Fruit fly (Drosophila melanogaster) whole organism, embryonic: ENCODE data around the gene Polr2D.

Experiments used
- Abd-B ChIP-seq: fragments of 200-800 bp; sonication (Bioruptor generic); optimal IDR thresholded peaks from 2 replicates; lab custom pipeline; 2018; ENCODE audit warnings: missing biosample characterization, mild to moderate bottlenecking, missing genetic modification characterization, moderate library complexity
- Adf1 ChIP-seq: fragments of 200-800 bp; sonication (Bioruptor generic); IDR thresholded peaks from 2 replicates; pipeline ENCODE4 v1.3.6; 2022; ENCODE audit warnings: missing biosample characterization, missing genetic modification characterization
- Awh ChIP-seq: fragments of 200-800 bp; sonication (Bioruptor generic); IDR thresholded peaks from 2 replicates; pipeline ENCODE4, ENCODE4 v1.3.6; 2022; ENCODE audit warnings: missing biosample characterization, missing genetic modification characterization
- BEAF-32 ChIP-seq: fragments of 200-800 bp; sonication (Bioruptor generic); optimal IDR thresholded peaks from 3 replicates; lab custom pipeline; 2017; ENCODE audit warnings: missing biosample characterization, missing genetic modification characterization, mild to moderate bottlenecking, moderate library complexity, missing genetic modification reagents
- Bteb2 ChIP-seq: fragments of 200-800 bp; sonication (Bioruptor generic); optimal IDR thresholded peaks from 2 replicates; lab custom pipeline; 2016; ENCODE audit warnings: missing biosample characterization, missing genetic modification characterization
- CG10209 ChIP-seq: fragments of 200-800 bp; sonication (Bioruptor generic); optimal IDR thresholded peaks from 3 replicates; lab custom pipeline; 2017; ENCODE audit warnings: missing biosample characterization, mild to moderate bottlenecking, missing genetic modification characterization, missing genetic modification reagents
- CG11398 ChIP-seq: fragments of 200-800 bp; sonication (Bioruptor generic); optimal IDR thresholded peaks from 2 replicates; lab custom pipeline; 2016; ENCODE audit warnings: missing biosample characterization, missing genetic modification characterization
- CG12071 ChIP-seq: fragments of 200-800 bp; sonication (Bioruptor generic); optimal IDR thresholded peaks from 3 replicates; lab custom pipeline; 2018; ENCODE audit warnings: missing biosample characterization, mild to moderate bottlenecking, missing genetic modification characterization
- CG1233 ChIP-seq: fragments of 200-800 bp; sonication (Bioruptor generic); optimal IDR thresholded peaks from 4 replicates; lab custom pipeline; 2018; ENCODE audit warnings: missing biosample characterization, mild to moderate bottlenecking, missing genetic modification characterization
- CG14050 ChIP-seq: fragments of 200-800 bp; sonication (Bioruptor generic); IDR thresholded peaks from 3 replicates; pipeline ENCODE4 v1.3.6; 2022; ENCODE audit warnings: missing biosample characterization, missing genetic modification characterization
- CG15073 ChIP-seq: fragments of 200-800 bp; sonication (Bioruptor generic); optimal IDR thresholded peaks from 2 replicates; lab custom pipeline; 2016; ENCODE audit warnings: missing biosample characterization, missing genetic modification characterization
- CG16779 ChIP-seq: fragments of 200-800 bp; sonication (Bioruptor generic); IDR thresholded peaks from 2 replicates; pipeline ENCODE4 v1.3.6; 2022; ENCODE audit warnings: missing biosample characterization, missing genetic modification characterization
- CG17568 ChIP-seq: fragments of 200-800 bp; sonication (Bioruptor generic); optimal IDR thresholded peaks from 2 replicates; lab custom pipeline; 2018; ENCODE audit warnings: missing biosample characterization, mild to moderate bottlenecking, missing genetic modification characterization, moderate library complexity
- CG18011 ChIP-seq: fragments of 200-800 bp; sonication (Bioruptor generic); optimal IDR thresholded peaks from 2 replicates; lab custom pipeline; 2017; ENCODE audit warnings: missing biosample characterization, missing genetic modification characterization, mild to moderate bottlenecking, moderate library complexity, missing genotype
- CG18476 ChIP-seq: fragments of 200-800 bp; sonication (Bioruptor generic); optimal IDR thresholded peaks from 2 replicates; lab custom pipeline; 2016; ENCODE audit warnings: missing biosample characterization, mild to moderate bottlenecking, missing genetic modification characterization
- CG30020 ChIP-seq: fragments of 200-800 bp; optimal IDR thresholded peaks from 2 replicates; lab custom pipeline; 2019; ENCODE audit warnings: missing biosample characterization, mild to moderate bottlenecking, missing genetic modification characterization, moderate library complexity
- CG3726 ChIP-seq: fragments of 200-800 bp; sonication (Bioruptor generic); IDR thresholded peaks from 3 replicates; pipeline ENCODE4, ENCODE4 v1.3.6; 2022; ENCODE audit warnings: missing biosample characterization, missing genetic modification characterization
- CG4617 ChIP-seq: fragments of 200-800 bp; sonication (Bioruptor generic); optimal IDR thresholded peaks from 3 replicates; lab custom pipeline; 2016; ENCODE audit warnings: missing biosample characterization, missing genetic modification characterization, borderline replicate concordance
- CG6854 ChIP-seq: fragments of 200-800 bp; sonication (Bioruptor generic); optimal IDR thresholded peaks from 3 replicates; lab custom pipeline; 2017; ENCODE audit warnings: missing biosample characterization, mild to moderate bottlenecking, missing genetic modification characterization
- CG7786 ChIP-seq: fragments of 200-800 bp; sonication (Bioruptor generic); optimal IDR thresholded peaks from 2 replicates; lab custom pipeline; 2016; ENCODE audit warnings: missing biosample characterization, missing genetic modification characterization
- CG8359 ChIP-seq: fragments of 200-800 bp; sonication (Bioruptor generic); optimal IDR thresholded peaks from 2 replicates; lab custom pipeline; 2017; ENCODE audit warnings: missing biosample characterization, mild to moderate bottlenecking, missing genetic modification characterization, borderline replicate concordance
- CG9437 ChIP-seq: fragments of 200-800 bp; sonication (Bioruptor generic); optimal IDR thresholded peaks from 2 replicates; lab custom pipeline; 2018; ENCODE audit warnings: missing biosample characterization, mild to moderate bottlenecking, missing genetic modification characterization
- CG9817 ChIP-seq: fragments of 200-800 bp; sonication (Bioruptor generic); optimal IDR thresholded peaks from 2 replicates; lab custom pipeline; 2018; ENCODE audit warnings: missing biosample characterization, mild to moderate bottlenecking, missing genetic modification characterization, moderate library complexity
- Dip2 ChIP-seq: fragments of 200-800 bp; sonication (Bioruptor generic); IDR thresholded peaks from 2 replicates; pipeline ENCODE4 v1.3.6; 2022; ENCODE audit warnings: missing biosample characterization, missing genetic modification characterization
- E2f2 ChIP-seq: fragments of 200-800 bp; sonication (Bioruptor generic); IDR thresholded peaks from 2 replicates; pipeline ENCODE4 v1.3.6; 2022; ENCODE audit warnings: missing biosample characterization, missing genetic modification characterization
- Ets97D ChIP-seq: fragments of 200-800 bp; sonication (Bioruptor generic); optimal IDR thresholded peaks from 3 replicates; lab custom pipeline; 2016; ENCODE audit warnings: missing biosample characterization, missing genetic modification characterization
- MTF-1 ChIP-seq: fragments of 200-800 bp; sonication (Bioruptor generic); optimal IDR thresholded peaks from 2 replicates; lab custom pipeline; 2018; ENCODE audit warnings: missing biosample characterization, mild to moderate bottlenecking, missing genetic modification characterization, borderline replicate concordance
- NC2β ChIP-seq: fragments of 200-800 bp; sonication (Bioruptor generic); optimal IDR thresholded peaks from 2 replicates; lab custom pipeline; 2016; ENCODE audit warnings: missing biosample characterization, missing genetic modification characterization
- NFAT ChIP-seq: fragments of 200-800 bp; sonication (Bioruptor generic); IDR thresholded peaks from 2 replicates; pipeline ENCODE4 v1.3.6; 2022; ENCODE audit warnings: missing biosample characterization, missing genetic modification characterization
- Spps ChIP-seq: fragments of 200-800 bp; sonication (Bioruptor generic); optimal IDR thresholded peaks from 2 replicates; lab custom pipeline; 2018; ENCODE audit warnings: missing biosample characterization, mild to moderate bottlenecking, missing genetic modification characterization
- Trl ChIP-seq, 3 experiments: fragments of >200 bp in 2 of 3; fragments of 200-800 bp in 1 of 3; sonication (Bioruptor generic) in 1 of 3; optimal IDR thresholded peaks; 2 replicates in 1 of 3; 3 replicates in 2 of 3; lab custom pipeline; 2016 to 2017; ENCODE audit warnings: missing biosample characterization in 1 of 3, missing genetic modification characterization in 1 of 3
- amos ChIP-seq: fragments of 200-800 bp; sonication (Bioruptor generic); IDR thresholded peaks from 2 replicates; pipeline ENCODE4 v1.3.6; 2022; ENCODE audit warnings: missing biosample characterization, missing genetic modification characterization; ENCODE audit not compliant: partially characterized antibody
- aop ChIP-seq: fragments of 200-800 bp; sonication (Bioruptor generic); IDR thresholded peaks from 2 replicates; pipeline ENCODE4 v1.3.6; 2022; ENCODE audit warnings: missing biosample characterization, missing genetic modification characterization
- bigmax ChIP-seq: fragments of 200-800 bp; sonication (Bioruptor generic); optimal IDR thresholded peaks from 2 replicates; lab custom pipeline; 2018; ENCODE audit warnings: missing biosample characterization, mild to moderate bottlenecking, missing genetic modification characterization
- cad ChIP-seq: fragments of >200 bp; optimal IDR thresholded peaks from 2 replicates; lab custom pipeline; 2017; ENCODE audit warnings: missing biosample characterization, missing genetic modification characterization
- chn ChIP-seq: fragments of 200-800 bp; sonication (Bioruptor generic); optimal IDR thresholded peaks from 2 replicates; lab custom pipeline; 2016; ENCODE audit warnings: missing biosample characterization, missing genetic modification characterization
- gce ChIP-seq: fragments of 200-800 bp; sonication (Bioruptor generic); IDR thresholded peaks from 3 replicates; pipeline ENCODE4 v1.3.6; 2022; ENCODE audit warnings: missing biosample characterization, missing genetic modification characterization
- hkb ChIP-seq, 2 experiments: fragments of 200-800 bp in 1 of 2; fragments of >200 bp in 1 of 2; sonication (Bioruptor generic) in 1 of 2; IDR thresholded peaks in 1 of 2; optimal IDR thresholded peaks in 1 of 2; 2 replicates each; pipeline versions ENCODE4 v1.3.6 to Lab custom; 2017 to 2022; ENCODE audit warnings: missing biosample characterization in 1 of 2, missing genetic modification characterization in 1 of 2
- lola ChIP-seq, 3 experiments: fragments of >200 bp in 2 of 3; fragments of 200-800 bp in 1 of 3; sonication (Bioruptor generic) in 1 of 3; optimal IDR thresholded peaks; 2 replicates each; lab custom pipeline; 2017 to 2019; ENCODE audit warnings: missing biosample characterization in 3 of 3, missing genetic modification characterization in 3 of 3, mild to moderate bottlenecking in 1 of 3, moderate library complexity in 1 of 3
- mam ChIP-seq: fragments of 200-800 bp; sonication (Bioruptor generic); optimal IDR thresholded peaks from 3 replicates; lab custom pipeline; 2016; ENCODE audit warnings: missing biosample characterization, missing genetic modification characterization
- mld ChIP-seq: fragments of 200-800 bp; sonication (Bioruptor generic); IDR thresholded peaks from 3 replicates; pipeline ENCODE4 v1.3.6; 2022; ENCODE audit warnings: missing biosample characterization, missing genetic modification characterization; ENCODE audit not compliant: partially characterized antibody
- nerfin-1 ChIP-seq: fragments of 200-800 bp; sonication (Bioruptor generic); optimal IDR thresholded peaks from 3 replicates; lab custom pipeline; 2019; ENCODE audit warnings: missing biosample characterization, mild to moderate bottlenecking, missing genetic modification characterization, moderate library complexity
- pfk ChIP-seq: fragments of 200-800 bp; sonication (Bioruptor generic); optimal IDR thresholded peaks from 2 replicates; lab custom pipeline; 2018; ENCODE audit warnings: missing biosample characterization, mild to moderate bottlenecking, missing genetic modification characterization, moderate library complexity
- ro ChIP-seq: fragments of 200-800 bp; sonication (Bioruptor generic); IDR thresholded peaks from 2 replicates; pipeline ENCODE4 v1.3.6; 2022; ENCODE audit warnings: missing biosample characterization, missing genetic modification characterization
- wdn ChIP-seq: fragments of 200-800 bp; sonication (Bioruptor generic); IDR thresholded peaks from 2 replicates; pipeline ENCODE4 v1.3.6; 2022; ENCODE audit warnings: missing biosample characterization, missing genetic modification characterization
- zen2 ChIP-seq: fragments of 200-800 bp; sonication (Bioruptor generic); IDR thresholded peaks from 3 replicates; pipeline ENCODE4 v1.3.6; 2022; ENCODE audit warnings: missing biosample characterization, missing genetic modification characterization; ENCODE audit not compliant: partially characterized antibody
- zf30C ChIP-seq: fragments of 200-800 bp; sonication (Bioruptor generic); optimal IDR thresholded peaks from 3 replicates; lab custom pipeline; 2018; ENCODE audit warnings: missing biosample characterization, mild to moderate bottlenecking, missing genetic modification characterization
- zfh2 ChIP-seq: fragments of 200-800 bp; sonication (Bioruptor generic); optimal IDR thresholded peaks from 2 replicates; lab custom pipeline; 2016; ENCODE audit warnings: missing biosample characterization, missing genetic modification characterization

Gene Polr2D

dm6 chr3R:18298900-18299321, 43.6 kb upstream of the Polr2D start, which contains the start of gene Dlc90F:
Gene Dlc90F, plus strand, starts transcription at chr3R:18299229.
- peak; percentile 22 for TF ChIP-seq CG18011 (GFP tag; lab: Kevin White, UChicago)
- 0 out of 2 replicates have a peak, but pooled peaks have one; percentile 47 for TF ChIP-seq amos (GFP tag; lab: Robert Waterston, UW)
- no peak; the same call in 2 of the 3 replicates for TF ChIP-seq gce (GFP tag; lab: Robert Waterston, UW)
- no peak for TF ChIP-seq CG8359 (GFP tag; lab: Kevin White, UChicago)
- no peak for TF ChIP-seq zf30C (GFP tag; lab: Kevin White, UChicago)
- no peak; the same call in 1 of the 2 replicates for TF ChIP-seq ro (GFP tag; lab: Robert Waterston, UW)
- TF ChIP-seq Spps (tag; lab: Kevin White, UChicago): no peak
- TF ChIP-seq wdn (GFP tag; lab: Robert Waterston, UW): peak; percentile 41
- no peak for TF ChIP-seq MTF-1 (GFP tag; lab: Kevin White, UChicago)
- TF ChIP-seq mld: no peak
- peak; percentile 94 for TF ChIP-seq hkb (optimal IDR thresholded peaks at IDR 0.05; lab: Kevin White, UChicago)
- peak; percentile 63; the same call in 1 of the 2 replicates for TF ChIP-seq hkb (GFP tag; IDR thresholded peaks at IDR 0.05; lab: Robert Waterston, UW)
- 0 out of 2 replicates have a peak, but pooled peaks have one; percentile 27 for TF ChIP-seq aop (GFP tag; lab: Robert Waterston, UW)
- TF ChIP-seq lola (GFP tag; optimal IDR thresholded peaks at IDR 0.05; lab: Kevin White, UChicago): peak in 1 of 3 experiments; percentile 74
- peak; percentile 72; the same call in 1 of the 3 replicates for TF ChIP-seq CG3726 (GFP tag; lab: Robert Waterston, UW)
- peak; percentile 40; the same call in 1 of the 3 replicates for TF ChIP-seq CG14050 (GFP tag; lab: Robert Waterston, UW)
- peak; percentile 54 for TF ChIP-seq CG10209 (GFP tag; lab: Kevin White, UChicago)
- peak; percentile 27 for TF ChIP-seq bigmax (GFP tag; lab: Kevin White, UChicago)
- peak; percentile 54; the same call in 1 of the 2 replicates for TF ChIP-seq E2f2
- TF ChIP-seq cad (GFP tag; lab: Kevin White, UChicago): no peak
- TF ChIP-seq Bteb2 (GFP tag; lab: Kevin White, UChicago): peak; percentile 46
- peak; percentile 86 for TF ChIP-seq CG9817 (tag; lab: Kevin White, UChicago)
- TF ChIP-seq CG17568 (GFP tag; lab: Kevin White, UChicago): no peak
- peak; percentile 85 for TF ChIP-seq mam (GFP tag; lab: Kevin White, UChicago)
- TF ChIP-seq CG30020 (tag; lab: Kevin White, UChicago): peak; percentile 84
- peak; percentile 14; the same call in 1 of the 2 replicates for TF ChIP-seq Adf1 (GFP tag; lab: Robert Waterston, UW)
- peak; percentile 50 for TF ChIP-seq CG9437 (GFP tag; lab: Kevin White, UChicago)
- TF ChIP-seq zfh2 (GFP tag; lab: Kevin White, UChicago): peak; percentile 80
- TF ChIP-seq CG18476 (GFP tag; lab: Kevin White, UChicago): peak; percentile 33
- peak; percentile 95 for TF ChIP-seq Abd-B
- peak; percentile 94 for TF ChIP-seq Ets97D (GFP tag; lab: Kevin White, UChicago)
- TF ChIP-seq BEAF-32: peak; percentile 85
- no peak for TF ChIP-seq CG6854 (GFP tag; lab: Kevin White, UChicago)
- no peak for TF ChIP-seq CG12071 (GFP tag; lab: Kevin White, UChicago)
- peak; percentile 77 for TF ChIP-seq CG7786 (GFP tag; lab: Kevin White, UChicago)
- no peak for TF ChIP-seq Trl (optimal IDR thresholded peaks at IDR 0.05; lab: Kevin White, UChicago)
- peak; percentile 71 for TF ChIP-seq Trl (GFP tag; optimal IDR thresholded peaks at IDR 0.05; lab: Kevin White, UChicago)
- no peak for TF ChIP-seq CG15073 (GFP tag; lab: Kevin White, UChicago)
- no peak for TF ChIP-seq nerfin-1
- no peak for TF ChIP-seq CG16779 (GFP tag; lab: Robert Waterston, UW)
- peak; percentile 65 for TF ChIP-seq NFAT (GFP tag; lab: Robert Waterston, UW)
- no peak for TF ChIP-seq CG11398 (GFP tag; lab: Kevin White, UChicago)
- TF ChIP-seq Awh: peak; percentile 69; the same call in 1 of the 2 replicates
- TF ChIP-seq zen2 (GFP tag; lab: Robert Waterston, UW): no peak
- TF ChIP-seq pfk (GFP tag; lab: Kevin White, UChicago): no peak
- TF ChIP-seq Dip2: no peak
- TF ChIP-seq NC2β (GFP tag; lab: Kevin White, UChicago): peak; percentile 80
- peak; percentile 81 for TF ChIP-seq chn (GFP tag; lab: Kevin White, UChicago)
- TF ChIP-seq CG1233 (GFP tag; lab: Kevin White, UChicago): peak; percentile 34
- TF ChIP-seq CG4617: peak; percentile 20
